Fruit fly (Drosophila melanogaster) whole organism, embryonic: ENCODE data around the gene CG6180.

Source experiments
- CG10147 ChIP-seq: fragments of 200-800 bp; sonication (Bioruptor generic); optimal IDR thresholded peaks from 2 replicates; lab custom pipeline; 2019; ENCODE audit warnings: missing biosample characterization, mild to moderate bottlenecking, missing genetic modification characterization, moderate library complexity
- CG10366 ChIP-seq: fragments of 200-800 bp; sonication (Bioruptor generic); IDR thresholded peaks from 2 replicates; pipeline ENCODE4 v1.3.6; 2022; ENCODE audit warnings: missing biosample characterization, missing genetic modification characterization
- CG10979 ChIP-seq: fragments of 200-800 bp; sonication (Bioruptor generic); optimal IDR thresholded peaks from 2 replicates; lab custom pipeline; 2018; ENCODE audit warnings: missing biosample characterization, mild to moderate bottlenecking, missing genetic modification characterization, moderate library complexity
- CG12659 ChIP-seq: fragments of 200-800 bp; sonication (Bioruptor generic); optimal IDR thresholded peaks from 3 replicates; lab custom pipeline; 2017; ENCODE audit warnings: mild to moderate bottlenecking, missing biosample characterization, missing genetic modification reagents, missing genetic modification characterization
- CG13287 ChIP-seq: fragments of 200-800 bp; sonication (Bioruptor generic); IDR thresholded peaks from 2 replicates; pipeline ENCODE4 v1.3.6; 2022; ENCODE audit warnings: missing biosample characterization, missing genetic modification characterization; ENCODE audit not compliant: partially characterized antibody
- CG14710 ChIP-seq: fragments of 200-800 bp; sonication (Bioruptor generic); optimal IDR thresholded peaks from 3 replicates; lab custom pipeline; 2019; ENCODE audit warnings: missing biosample characterization, mild to moderate bottlenecking, missing genetic modification characterization, moderate library complexity
- CG15073 ChIP-seq: fragments of 200-800 bp; sonication (Bioruptor generic); optimal IDR thresholded peaks from 2 replicates; lab custom pipeline; 2016; ENCODE audit warnings: missing biosample characterization, missing genetic modification characterization
- CG15479 ChIP-seq: fragments of 200-800 bp; sonication (Bioruptor generic); optimal IDR thresholded peaks from 3 replicates; lab custom pipeline; 2019; ENCODE audit warnings: missing biosample characterization, mild to moderate bottlenecking, missing genetic modification characterization, moderate library complexity
- CG16779 ChIP-seq: fragments of 200-800 bp; sonication (Bioruptor generic); IDR thresholded peaks from 2 replicates; pipeline ENCODE4 v1.3.6; 2022; ENCODE audit warnings: missing biosample characterization, missing genetic modification characterization
- CG18011 ChIP-seq: fragments of 200-800 bp; sonication (Bioruptor generic); optimal IDR thresholded peaks from 2 replicates; lab custom pipeline; 2017; ENCODE audit warnings: missing biosample characterization, missing genetic modification characterization, mild to moderate bottlenecking, moderate library complexity, missing genotype
- CG18599 ChIP-seq: fragments of 200-800 bp; sonication (Bioruptor generic); optimal IDR thresholded peaks from 3 replicates; lab custom pipeline; 2017; ENCODE audit warnings: missing biosample characterization, missing genetic modification characterization, mild to moderate bottlenecking, moderate library complexity, missing genetic modification reagents
- CG2116 ChIP-seq: fragments of 200-800 bp; sonication (Bioruptor generic); optimal IDR thresholded peaks from 3 replicates; lab custom pipeline; 2018; ENCODE audit warnings: missing biosample characterization, mild to moderate bottlenecking, missing genetic modification characterization
- CG2129 ChIP-seq: fragments of 200-800 bp; sonication (Bioruptor generic); IDR thresholded peaks from 2 replicates; pipeline ENCODE4 v1.3.6; 2022; ENCODE audit warnings: missing biosample characterization, missing genetic modification characterization; ENCODE audit not compliant: partially characterized antibody
- CG34376 ChIP-seq: fragments of 200-800 bp; sonication (Bioruptor generic); optimal IDR thresholded peaks from 2 replicates; lab custom pipeline; 2018; ENCODE audit warnings: missing biosample characterization, mild to moderate bottlenecking, missing genetic modification characterization
- CG34422 ChIP-seq: fragments of 200-800 bp; sonication (Bioruptor generic); IDR thresholded peaks from 3 replicates; pipeline ENCODE4 v1.3.6; 2022; ENCODE audit warnings: missing biosample characterization, missing genetic modification characterization
- CG7271 ChIP-seq: fragments of 200-800 bp; sonication (Bioruptor generic); optimal IDR thresholded peaks from 2 replicates; lab custom pipeline; 2018; ENCODE audit warnings: missing biosample characterization, mild to moderate bottlenecking, missing genetic modification characterization, moderate library complexity
- CG7963 ChIP-seq: fragments of 200-800 bp; sonication (Bioruptor generic); IDR thresholded peaks from 3 replicates; pipeline ENCODE4 v1.3.6; 2022; ENCODE audit warnings: missing biosample characterization, missing genetic modification characterization; ENCODE audit not compliant: partially characterized antibody
- CHES-1-like ChIP-seq: fragments of 200-800 bp; sonication (Bioruptor generic); optimal IDR thresholded peaks from 2 replicates; lab custom pipeline; 2016; ENCODE audit warnings: missing biosample characterization, missing genetic modification characterization
- D ChIP-seq, 2 experiments: fragments of 200-800 bp in 1 of 2; fragments of >200 bp in 1 of 2; sonication (Bioruptor generic) in 1 of 2; optimal IDR thresholded peaks; 2 replicates in 1 of 2; 3 replicates in 1 of 2; lab custom pipeline; 2017; ENCODE audit warnings: mild to moderate bottlenecking in 1 of 2, missing biosample characterization in 1 of 2, missing genetic modification characterization in 1 of 2, missing genetic modification reagents in 1 of 2
- Dad ChIP-seq: fragments of 200-800 bp; sonication (Bioruptor generic); optimal IDR thresholded peaks from 3 replicates; lab custom pipeline; 2016; ENCODE audit warnings: missing biosample characterization, missing genetic modification characterization
- Dll ChIP-seq: fragments of 200-800 bp; sonication (Bioruptor generic); IDR thresholded peaks from 4 replicates; pipeline ENCODE4 v1.3.6; 2022; ENCODE audit warnings: missing biosample characterization, missing genetic modification characterization; ENCODE audit not compliant: partially characterized antibody
- Doc3 ChIP-seq: fragments of 200-800 bp; sonication (Bioruptor generic); IDR thresholded peaks from 3 replicates; pipeline ENCODE4 v1.3.6; 2022; ENCODE audit warnings: missing biosample characterization, missing genetic modification characterization; ENCODE audit not compliant: partially characterized antibody
- HLH4C ChIP-seq: fragments of 200-800 bp; sonication (Bioruptor generic); IDR thresholded peaks from 3 replicates; pipeline ENCODE4 v1.3.6; 2022; ENCODE audit warnings: missing biosample characterization, missing genetic modification characterization; ENCODE audit not compliant: partially characterized antibody
- Lhr ChIP-seq: fragments of 200-800 bp; sonication (Bioruptor generic); optimal IDR thresholded peaks from 3 replicates; lab custom pipeline; 2017; ENCODE audit warnings: mild to moderate bottlenecking, missing biosample characterization, missing genetic modification reagents, missing genetic modification characterization
- MBD-R2 ChIP-seq: fragments of 200-800 bp; sonication (Bioruptor generic); IDR thresholded peaks from 2 replicates; pipeline ENCODE4 v1.3.6; 2022; ENCODE audit warnings: missing biosample characterization, missing genetic modification characterization
- MTF-1 ChIP-seq: fragments of 200-800 bp; sonication (Bioruptor generic); optimal IDR thresholded peaks from 2 replicates; lab custom pipeline; 2018; ENCODE audit warnings: missing biosample characterization, mild to moderate bottlenecking, missing genetic modification characterization, borderline replicate concordance
- Sry-δ ChIP-seq: fragments of 200-800 bp; sonication (Bioruptor generic); optimal IDR thresholded peaks from 2 replicates; lab custom pipeline; 2016; ENCODE audit warnings: missing biosample characterization, missing genetic modification characterization
- Stat92E ChIP-seq, 3 experiments: fragments of >200 bp in 2 of 3; fragments of 200-800 bp in 1 of 3; sonication (Bioruptor generic) in 1 of 3; optimal IDR thresholded peaks; 2 replicates each; lab custom pipeline; 2017 to 2019; ENCODE audit warnings: missing biosample characterization in 3 of 3, missing genetic modification characterization in 3 of 3, mild to moderate bottlenecking in 1 of 3, moderate library complexity in 1 of 3
- Vsx1 ChIP-seq: fragments of 200-800 bp; sonication (Bioruptor generic); optimal IDR thresholded peaks from 2 replicates; lab custom pipeline; 2017; ENCODE audit warnings: missing biosample characterization, mild to moderate bottlenecking, missing genetic modification characterization, missing genetic modification reagents
- Xbp1 ChIP-seq: fragments of 200-800 bp; sonication (Bioruptor generic); optimal IDR thresholded peaks from 3 replicates; lab custom pipeline; 2016; ENCODE audit warnings: missing biosample characterization, mild to moderate bottlenecking, missing genetic modification characterization
- amos ChIP-seq: fragments of 200-800 bp; sonication (Bioruptor generic); IDR thresholded peaks from 2 replicates; pipeline ENCODE4 v1.3.6; 2022; ENCODE audit warnings: missing biosample characterization, missing genetic modification characterization; ENCODE audit not compliant: partially characterized antibody
- ap ChIP-seq: fragments of 200-800 bp; sonication (Bioruptor generic); IDR thresholded peaks from 2 replicates; pipeline ENCODE4 v1.3.6; 2022; ENCODE audit warnings: missing biosample characterization, missing genetic modification characterization
- ato ChIP-seq: fragments of 200-800 bp; sonication (Bioruptor generic); IDR thresholded peaks from 2 replicates; pipeline ENCODE4 v1.3.6; 2022; ENCODE audit warnings: missing biosample characterization, missing genetic modification characterization; ENCODE audit not compliant: partially characterized antibody
- bbx ChIP-seq: fragments of 200-800 bp; sonication (Bioruptor generic); IDR thresholded peaks from 2 replicates; pipeline ENCODE4 v1.3.6; 2022; ENCODE audit warnings: missing biosample characterization, missing genetic modification characterization; ENCODE audit not compliant: partially characterized antibody
- ken ChIP-seq: fragments of 200-800 bp; sonication (Bioruptor generic); IDR thresholded peaks from 3 replicates; pipeline ENCODE4 v1.3.6; 2022; ENCODE audit warnings: missing biosample characterization, missing genetic modification characterization
- knrl ChIP-seq: fragments of 200-800 bp; sonication (Bioruptor generic); IDR thresholded peaks from 3 replicates; pipeline ENCODE4 v1.3.6; 2022; ENCODE audit warnings: missing biosample characterization, missing genetic modification characterization; ENCODE audit not compliant: partially characterized antibody
- lmd ChIP-seq: fragments of 200-800 bp; sonication (Bioruptor generic); IDR thresholded peaks from 2 replicates; pipeline ENCODE4 v1.3.6; 2022; ENCODE audit warnings: missing biosample characterization, missing genetic modification characterization
- pzg ChIP-seq: fragments of 200-800 bp; sonication (Bioruptor generic); optimal IDR thresholded peaks from 3 replicates; lab custom pipeline; 2018; ENCODE audit warnings: missing biosample characterization, mild to moderate bottlenecking, missing genetic modification characterization, moderate library complexity
- sens ChIP-seq: fragments of 200-800 bp; sonication (Bioruptor generic); peaks from one replicate; lab custom pipeline; 2016; ENCODE audit warnings: missing biosample characterization, missing genetic modification characterization
- stwl ChIP-seq: fragments of 200-800 bp; sonication (Bioruptor generic); optimal IDR thresholded peaks from 3 replicates; lab custom pipeline; 2018; ENCODE audit warnings: missing biosample characterization, mild to moderate bottlenecking, missing genetic modification characterization, moderate library complexity
- tap ChIP-seq: fragments of 200-800 bp; optimal IDR thresholded peaks from 3 replicates; lab custom pipeline; 2019; ENCODE audit warnings: missing biosample characterization, mild to moderate bottlenecking, missing genetic modification characterization, moderate library complexity
- tll ChIP-seq, 2 experiments: fragments of 200-800 bp in 1 of 2; fragments of >200 bp in 1 of 2; sonication (Bioruptor generic) in 1 of 2; optimal IDR thresholded peaks; 2 replicates each; lab custom pipeline; 2017 to 2019; ENCODE audit warnings: missing biosample characterization in 2 of 2, missing genetic modification characterization in 2 of 2, mild to moderate bottlenecking in 1 of 2, moderate library complexity in 1 of 2
- tna ChIP-seq: fragments of 200-800 bp; sonication (Bioruptor generic); IDR thresholded peaks from 2 replicates; pipeline ENCODE4 v1.3.6; 2022; ENCODE audit warnings: missing biosample characterization, missing genetic modification characterization; ENCODE audit not compliant: partially characterized antibody
- vnd ChIP-seq: fragments of 200-800 bp; sonication (Bioruptor generic); IDR thresholded peaks from 3 replicates; pipeline ENCODE4 v1.3.6; 2022; ENCODE audit warnings: missing biosample characterization, missing genetic modification characterization; ENCODE audit not compliant: partially characterized antibody
- zen ChIP-seq: fragments of 200-800 bp; sonication (Bioruptor generic); optimal IDR thresholded peaks from 3 replicates; lab custom pipeline; 2018; ENCODE audit warnings: missing biosample characterization, mild to moderate bottlenecking, missing genetic modification characterization, moderate library complexity

Gene CG6180

dm6 chr2L:12707540-12707939 lies at the start of gene CG6180, which contains the start of gene CG15484 (continued):
- peak; percentile 40 for TF ChIP-seq CG12659 (GFP tag; lab: Kevin White, UChicago)
- TF ChIP-seq Vsx1 (GFP tag; lab: Kevin White, UChicago): no peak
- TF ChIP-seq amos: peak; percentile 22; the same call in 1 of the 2 replicates
- peak; percentile 34; the same call in 1 of the 3 replicates for TF ChIP-seq knrl
- TF ChIP-seq CG34422 (GFP tag; lab: Robert Waterston, UW): 0 out of 3 replicates have a peak, but pooled peaks have one; percentile 16
- TF ChIP-seq MBD-R2: peak; percentile 54
- peak; percentile 11 for TF ChIP-seq CG10979 (tag; lab: Kevin White, UChicago)
- peak in 1 of 3 experiments; percentile 52 for TF ChIP-seq Stat92E (GFP tag; optimal IDR thresholded peaks at IDR 0.05; lab: Kevin White, UChicago)
- peak; percentile 39 for TF ChIP-seq CG18011 (GFP tag; lab: Kevin White, UChicago)
- peak; percentile 48 for TF ChIP-seq stwl
- 0 out of 3 replicates have a peak, but pooled peaks have one; percentile 15 for TF ChIP-seq CG7963 (GFP tag; lab: Robert Waterston, UW)
- TF ChIP-seq CG34376 (GFP tag; lab: Kevin White, UChicago): peak; percentile 12
- TF ChIP-seq Dll: peak; percentile 59; the same call in 2 of the 4 replicates
- peak; percentile 66 for TF ChIP-seq Sry-δ
- peak; percentile 24; the same call in 1 of the 2 replicates for TF ChIP-seq ato (GFP tag; lab: Robert Waterston, UW)
- peak; percentile 32 for TF ChIP-seq CG14710
- peak; percentile 63 for TF ChIP-seq CG13287 (GFP tag; lab: Robert Waterston, UW)
- no peak for TF ChIP-seq CG16779 (GFP tag; lab: Robert Waterston, UW)
- TF ChIP-seq CG15073 (GFP tag; lab: Kevin White, UChicago): no peak
- peak; percentile 60 for TF ChIP-seq HLH4C
- peak; percentile 70 for TF ChIP-seq sens (GFP tag; lab: Kevin White, UChicago)
- 0 out of 3 replicates have a peak, but pooled peaks have one; percentile 37 for TF ChIP-seq Doc3
- TF ChIP-seq pzg (GFP tag; lab: Kevin White, UChicago): peak; percentile 49
- TF ChIP-seq bbx (GFP tag; lab: Robert Waterston, UW): peak; percentile 50
- TF ChIP-seq vnd (GFP tag; lab: Robert Waterston, UW): 0 out of 3 replicates have a peak, but pooled peaks have one; percentile 30
- TF ChIP-seq Xbp1 (GFP tag; lab: Kevin White, UChicago): no peak

dm6 chr2L:12666002-12666576 lies 41.4 kb upstream of the CG6180 start:
- TF ChIP-seq CG18599 (no peak), CG15479 (peak; percentile 80), tna (GFP tag; lab: Robert Waterston, UW) (no peak), D (optimal IDR thresholded peaks at IDR 0.05; lab: Kevin White, UChicago) (peak; percentile 82), D (GFP tag; optimal IDR thresholded peaks at IDR 0.05; lab: Kevin White, UChicago) (no peak), zen (tag; lab: Kevin White, UChicago) (peak; percentile 97), tll (GFP tag; optimal IDR thresholded peaks at IDR 0.05; lab: Kevin White, UChicago) (peak in 1 of 2 experiments; percentile 98)

- TF ChIP-seq CHES-1-like (GFP tag; lab: Kevin White, UChicago): no peak
- no peak for TF ChIP-seq tap (tag; lab: Kevin White, UChicago)
- TF ChIP-seq MTF-1 (GFP tag; lab: Kevin White, UChicago): no peak
- no peak for TF ChIP-seq ap (GFP tag; lab: Robert Waterston, UW)
- no peak for TF ChIP-seq CG10147
- no peak for TF ChIP-seq CG7271 (tag; lab: Kevin White, UChicago)
- TF ChIP-seq Dad (GFP tag; lab: Kevin White, UChicago): no peak
- TF ChIP-seq Lhr (GFP tag; lab: Kevin White, UChicago): no peak
- no peak for TF ChIP-seq CG15073 (GFP tag; lab: Kevin White, UChicago)
- TF ChIP-seq CG2129 (GFP tag; lab: Robert Waterston, UW): no peak
- TF ChIP-seq ken (GFP tag; lab: Robert Waterston, UW): no peak
- TF ChIP-seq CG2116 (GFP tag; lab: Kevin White, UChicago): no peak
- no peak for TF ChIP-seq lmd (GFP tag; lab: Robert Waterston, UW)
- TF ChIP-seq CG10366: no peak
These were observed 37.8 kb upstream of the CG6180 start, which contains the start of gene Nepl7 for dm6 chr2L:12669614-12670013. Gene Nepl7, minus strand, starts transcription at chr2L:12669714.
